Worm (Caenorhabditis elegans) whole organism, L1 larva: Measurements from ENCODE around the gene clec-82.

ENCODE experiments used
- Y116A8C.19 ChIP-seq: sonication (generic microtip); optimal IDR thresholded peaks from 2 replicates; lab custom pipeline; 2016; ENCODE audit warnings: missing compliant biosample characterization, missing genetic modification characterization, borderline replicate concordance
- ama-1 ChIP-seq: fragments of 150-350 bp; optimal IDR thresholded peaks from 2 replicates; lab custom pipeline; 2014
- lin-15B ChIP-seq: fragments of 150-350 bp; sonication (generic microtip); optimal IDR thresholded peaks from 3 replicates; lab custom pipeline; 2014; ENCODE audit warnings: missing biosample characterization, missing genetic modification characterization
- mef-2 ChIP-seq: fragments of 150-350 bp; optimal IDR thresholded peaks from 2 replicates; lab custom pipeline; 2014; ENCODE audit warnings: missing biosample characterization, missing genetic modification characterization
- mep-1 ChIP-seq: fragments of 150-350 bp; optimal IDR thresholded peaks from 2 replicates; lab custom pipeline; 2014; ENCODE audit warnings: missing biosample characterization, missing genetic modification characterization
- nhr-237 ChIP-seq: fragments of 150-350 bp; optimal IDR thresholded peaks from 2 replicates; lab custom pipeline; 2014; ENCODE audit warnings: missing biosample characterization, missing genetic modification characterization
- nhr-28 ChIP-seq: fragments of 150-350 bp; optimal IDR thresholded peaks from 2 replicates; lab custom pipeline; 2014; ENCODE audit warnings: missing biosample characterization, missing genetic modification characterization
- sox-4 ChIP-seq: sonication (generic microtip); optimal IDR thresholded peaks from 2 replicates; lab custom pipeline; 2016; ENCODE audit warnings: missing genetic modification characterization, missing compliant biosample characterization
- unc-130 ChIP-seq: fragments of 150-350 bp; optimal IDR thresholded peaks from 2 replicates; lab custom pipeline; 2017; ENCODE audit warnings: missing biosample characterization, missing genetic modification characterization, inconsistent platforms
- unc-62 ChIP-seq: fragments of 150-350 bp; optimal IDR thresholded peaks from 2 replicates; lab custom pipeline; 2014; ENCODE audit warnings: missing biosample characterization, missing genetic modification reagents, missing genetic modification characterization
- zag-1 ChIP-seq: fragments of 150-350 bp; optimal IDR thresholded peaks from 2 replicates; lab custom pipeline; 2014; ENCODE audit warnings: missing biosample characterization, missing genetic modification characterization
- ztf-4 ChIP-seq: fragments of 150-350 bp; optimal IDR thresholded peaks from 2 replicates; lab custom pipeline; 2014; ENCODE audit warnings: missing biosample characterization, missing genetic modification characterization

DNA sequence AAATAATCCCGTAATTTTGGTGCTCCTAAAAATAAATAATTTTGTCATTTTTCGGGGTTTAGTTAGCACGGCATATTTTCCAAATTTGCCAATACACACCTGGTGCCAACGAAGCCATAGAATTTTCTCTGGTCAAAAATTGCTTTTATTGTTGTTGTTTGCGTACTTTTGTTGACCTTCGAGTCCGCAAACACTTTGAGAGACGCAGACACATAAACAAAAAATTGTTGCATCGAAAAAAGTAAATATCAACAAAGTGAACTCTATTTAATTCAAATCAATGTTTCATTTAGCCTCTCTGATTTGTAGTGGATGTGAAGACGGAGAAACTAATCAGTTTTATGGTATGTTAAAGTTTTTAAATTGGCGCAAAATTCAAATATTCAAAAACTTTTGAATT is 10.8 kb downstream of the clec-82 start, which contains the start of gene Y54G2A.40:
- TF ChIP-seq zag-1 (tag; lab: Kevin White, UChicago): no peak
- no peak for TF ChIP-seq ama-1 (lab: Kevin White, UChicago)
- no peak for TF ChIP-seq sox-4
- TF ChIP-seq nhr-237 (tag; lab: Kevin White, UChicago): no peak
- TF ChIP-seq nhr-28 (tag; lab: Kevin White, UChicago): no peak
- TF ChIP-seq mep-1 (tag; lab: Kevin White, UChicago): peak; percentile 8
- no peak for TF ChIP-seq Y116A8C.19 (tag; lab: Kevin White, UChicago)
- no peak for TF ChIP-seq unc-62 (GFP tag; lab: Kevin White, UChicago)
- TF ChIP-seq ztf-4: no peak
- no peak for TF ChIP-seq unc-130
- TF ChIP-seq mef-2 (tag; lab: Kevin White, UChicago): no peak
- TF ChIP-seq lin-15B (tag; lab: Kevin White, UChicago): no peak
